Worm (Caenorhabditis elegans) whole organism, late embryonic: ENCODE results near the gene set-3.
"Not testable (repeated sequence)": the region's sequence is repeated elsewhere in the genome, so short reads cannot be mapped to it uniquely, and the experiment has no call there.

Experiments
- ama-1 ChIP-seq: fragments of 150-350 bp; optimal IDR thresholded peaks from 2 replicates; lab custom pipeline; 2014
- ceh-18 ChIP-seq: sonication (generic microtip); optimal IDR thresholded peaks from 2 replicates; lab custom pipeline; 2016; ENCODE audit warnings: missing genetic modification characterization, missing compliant biosample characterization
- pha-4 ChIP-seq: fragments of 150-350 bp; optimal IDR thresholded peaks from 2 replicates; lab custom pipeline; 2018; ENCODE audit warnings: missing biosample characterization, missing genetic modification reagents, missing genetic modification characterization

ce11 chrIII:9681206-9681605, 13.2 kb downstream of the set-3 start, which contains the start of gene C07A9.13:
- not testable (repeated sequence) for TF ChIP-seq ama-1 (lab: Kevin White, UChicago); pha-4 (tag; lab: Kevin White, UChicago); ceh-18 (tag; lab: Kevin White, UChicago)
